Worm (Caenorhabditis elegans) whole organism, L1 larva: ENCODE data around the gene H41C03.3.

Source experiments
- C16A3.4 ChIP-seq: fragments of 150-350 bp; optimal IDR thresholded peaks from 2 replicates; lab custom pipeline; 2014; ENCODE audit warnings: missing biosample characterization, missing genetic modification characterization
- F16B12.6 ChIP-seq: fragments of 150-350 bp; optimal IDR thresholded peaks from 2 replicates; lab custom pipeline; 2014; ENCODE audit warnings: missing biosample characterization, missing genetic modification characterization
- Y116A8C.19 ChIP-seq: sonication (generic microtip); optimal IDR thresholded peaks from 2 replicates; lab custom pipeline; 2016; ENCODE audit warnings: missing compliant biosample characterization, missing genetic modification characterization, borderline replicate concordance
- ama-1 ChIP-seq: fragments of 150-350 bp; optimal IDR thresholded peaks from 2 replicates; lab custom pipeline; 2014
- blmp-1 ChIP-seq: fragments of 150-350 bp; optimal IDR thresholded peaks from 2 replicates; lab custom pipeline; 2014; ENCODE audit warnings: missing biosample characterization, missing genetic modification characterization
- ceh-82 ChIP-seq, 3 experiments: fragments of 150-350 bp in 1 of 3; sonication (generic microtip) in 2 of 3; optimal IDR thresholded peaks; 2 replicates each; lab custom pipeline; 2014 to 2017; ENCODE audit warnings: missing biosample characterization in 3 of 3, missing genetic modification characterization in 3 of 3
- dpl-1 ChIP-seq, 3 experiments: fragments of 150-350 bp in 2 of 3; sonication (generic microtip) in 1 of 3; optimal IDR thresholded peaks; 2 replicates each; lab custom pipeline; 2014 to 2017; ENCODE audit warnings: missing biosample characterization in 3 of 3, missing genetic modification characterization in 3 of 3, missing genetic modification reagents in 3 of 3
- dsc-1 ChIP-seq: sonication (generic microtip); optimal IDR thresholded peaks from 2 replicates; lab custom pipeline; 2016; ENCODE audit warnings: mild to moderate bottlenecking, missing genetic modification characterization, missing compliant biosample characterization
- efl-1 ChIP-seq, 4 experiments: fragments of 150-350 bp; optimal IDR thresholded peaks in 3 of 4; peaks in 1 of 4; 1 replicate in 1 of 4; 2 replicates in 3 of 4; lab custom pipeline; 2014; ENCODE audit warnings: missing biosample characterization in 2 of 4, missing genetic modification characterization in 2 of 4, missing genetic modification reagents in 2 of 4
- elt-3 ChIP-seq, 6 experiments: fragments of 150-350 bp in 1 of 6; sonication (generic microtip); optimal IDR thresholded peaks; 2 replicates each; lab custom pipeline; 2017 to 2018; ENCODE audit warnings: missing biosample characterization in 6 of 6, missing genetic modification characterization in 6 of 6, inconsistent platforms in 1 of 6
- fos-1 ChIP-seq: fragments of 150-350 bp; optimal IDR thresholded peaks from 2 replicates; lab custom pipeline; 2014; ENCODE audit warnings: missing biosample characterization, missing genetic modification characterization
- grh-1 ChIP-seq: fragments of 200-800 bp; sonication (Bioruptor generic); IDR thresholded peaks from 2 replicates; pipeline ENCODE4 v1.3.6; 2022; ENCODE audit warnings: missing genetic modification reagents, missing genetic modification characterization, missing compliant biosample characterization
- lin-13 ChIP-seq: fragments of 150-350 bp; optimal IDR thresholded peaks from 2 replicates; lab custom pipeline; 2014; ENCODE audit warnings: missing biosample characterization, missing genetic modification reagents, missing genetic modification characterization
- lin-14 ChIP-seq: fragments of 200-800 bp; sonication (Bioruptor generic); optimal IDR thresholded peaks from 2 replicates; lab custom pipeline; 2018; ENCODE audit warnings: mild to moderate bottlenecking, missing genetic modification characterization, moderate library complexity, missing compliant biosample characterization
- lin-35 ChIP-seq, 2 experiments: fragments of 150-350 bp; optimal IDR thresholded peaks; 2 replicates each; lab custom pipeline; 2014; ENCODE audit warnings: missing biosample characterization in 2 of 2, missing genetic modification characterization in 2 of 2, missing genetic modification reagents in 2 of 2
- lsy-2 ChIP-seq, 2 experiments: fragments of 150-350 bp; optimal IDR thresholded peaks; 2 replicates each; lab custom pipeline; 2014; ENCODE audit warnings: missing biosample characterization in 2 of 2, missing genetic modification characterization in 2 of 2
- mef-2 ChIP-seq: fragments of 150-350 bp; optimal IDR thresholded peaks from 2 replicates; lab custom pipeline; 2014; ENCODE audit warnings: missing biosample characterization, missing genetic modification characterization
- mep-1 ChIP-seq: fragments of 150-350 bp; optimal IDR thresholded peaks from 2 replicates; lab custom pipeline; 2014; ENCODE audit warnings: missing biosample characterization, missing genetic modification characterization
- nhr-11 ChIP-seq: fragments of 150-350 bp; optimal IDR thresholded peaks from 2 replicates; lab custom pipeline; 2014; ENCODE audit warnings: missing biosample characterization, missing genetic modification characterization
- nhr-12 ChIP-seq: sonication (generic microtip); optimal IDR thresholded peaks from 2 replicates; lab custom pipeline; 2017; ENCODE audit warnings: missing biosample characterization, missing genetic modification characterization
- nhr-19 ChIP-seq: fragments of 200-800 bp; sonication (Bioruptor generic); conservative IDR thresholded peaks from 2 replicates; pipeline ENCODE4 v1.3.6; 2022; ENCODE audit warnings: missing genetic modification characterization, missing compliant biosample characterization
- nhr-20 ChIP-seq: sonication (generic microtip); optimal IDR thresholded peaks from 2 replicates; lab custom pipeline; 2016; ENCODE audit warnings: mild to moderate bottlenecking, missing genetic modification characterization, missing compliant biosample characterization
- nhr-47 ChIP-seq: sonication (generic microtip); optimal IDR thresholded peaks from 2 replicates; lab custom pipeline; 2016; ENCODE audit warnings: mild to moderate bottlenecking, missing genetic modification characterization, moderate library complexity, missing compliant biosample characterization
- nhr-71 ChIP-seq: sonication (generic microtip); optimal IDR thresholded peaks from 2 replicates; lab custom pipeline; 2016; ENCODE audit warnings: mild to moderate bottlenecking, missing genetic modification characterization, moderate library complexity, missing compliant biosample characterization
- nhr-85 ChIP-seq: sonication (generic microtip); peaks from one replicate; lab custom pipeline; 2016; ENCODE audit warnings: missing genetic modification characterization, inconsistent platforms, missing compliant biosample characterization
- pag-3 ChIP-seq: sonication (generic microtip); optimal IDR thresholded peaks from 2 replicates; lab custom pipeline; 2017; ENCODE audit warnings: missing genetic modification characterization, mild to moderate bottlenecking, missing compliant biosample characterization, antibody characterized with exemption, borderline replicate concordance; ENCODE audit not compliant: insufficient read depth
- rnt-1 ChIP-seq: sonication (generic microtip); optimal IDR thresholded peaks from 2 replicates; lab custom pipeline; 2016; ENCODE audit warnings: mild to moderate bottlenecking, missing genetic modification characterization, moderate library complexity, missing compliant biosample characterization
- snpc-4 ChIP-seq: fragments of 150-350 bp; optimal IDR thresholded peaks from 2 replicates; lab custom pipeline; 2014; ENCODE audit warnings: missing biosample characterization, missing genetic modification characterization
- snu-23 ChIP-seq: sonication (generic microtip); optimal IDR thresholded peaks from 2 replicates; lab custom pipeline; 2016; ENCODE audit warnings: missing genetic modification characterization, missing compliant biosample characterization
- swsn-7 ChIP-seq: sonication (generic microtip); optimal IDR thresholded peaks from 2 replicates; lab custom pipeline; 2016; ENCODE audit warnings: missing genetic modification characterization, missing compliant biosample characterization
- tlp-1 ChIP-seq: fragments of 150-350 bp; optimal IDR thresholded peaks from 2 replicates; lab custom pipeline; 2014; ENCODE audit warnings: missing biosample characterization, missing genetic modification characterization
- unc-130 ChIP-seq: fragments of 150-350 bp; optimal IDR thresholded peaks from 2 replicates; lab custom pipeline; 2017; ENCODE audit warnings: missing biosample characterization, missing genetic modification characterization, inconsistent platforms
- vab-15 ChIP-seq: sonication (generic microtip); optimal IDR thresholded peaks from 2 replicates; lab custom pipeline; 2017; ENCODE audit warnings: missing genotype, mild to moderate bottlenecking, missing genetic modification characterization, missing compliant biosample characterization
- xbp-1 ChIP-seq: sonication (generic microtip); optimal IDR thresholded peaks from 2 replicates; lab custom pipeline; 2016; ENCODE audit warnings: missing genetic modification characterization, missing compliant biosample characterization

H41C03.3 gene

ce11 chrII:5838453-5838852 is 7.1 kb upstream of the H41C03.3 start, which contains the start of gene ZK1248.15:
ZK1248.15 (minus strand) TSS chrII:5838553.
- TF ChIP-seq unc-130 (tag; lab: Kevin White, UChicago) (no peak), nhr-11 (tag; lab: Kevin White, UChicago) (no peak), snu-23 (no peak), nhr-12 (tag; lab: Kevin White, UChicago) (no peak)

- no peak for TF ChIP-seq blmp-1 (tag; lab: Kevin White, UChicago)
- TF ChIP-seq vab-15 (tag; lab: Kevin White, UChicago), result no peak
- TF ChIP-seq nhr-71 (tag; lab: Kevin White, UChicago), result peak; percentile 43
- TF ChIP-seq lin-14, result peak; percentile 13
- TF ChIP-seq mep-1 (tag; lab: Kevin White, UChicago), result peak; percentile 16
- TF ChIP-seq lsy-2 (tag; optimal IDR thresholded peaks at IDR 0.05; lab: Kevin White, UChicago), result peak; percentile 42 to 58
- TF ChIP-seq Y116A8C.19 (tag; lab: Kevin White, UChicago), result no peak
- TF ChIP-seq mef-2 (tag; lab: Kevin White, UChicago), result no peak
- TF ChIP-seq swsn-7 (tag; lab: Kevin White, UChicago), result peak; percentile 17
- TF ChIP-seq nhr-85, result peak; percentile 9
- peak in 1 of 3 experiments; percentile 13 for TF ChIP-seq ceh-82 (tag; optimal IDR thresholded peaks at IDR 0.05; lab: Kevin White, UChicago)
- peak; percentile 32 for TF ChIP-seq unc-130 (tag; lab: Kevin White, UChicago)
- TF ChIP-seq lin-13 (GFP tag; lab: Kevin White, UChicago), result no peak
- TF ChIP-seq dsc-1, result peak; percentile 14
- TF ChIP-seq nhr-47 (tag; lab: Kevin White, UChicago), result peak; percentile 35
- TF ChIP-seq lin-35 (GFP tag; optimal IDR thresholded peaks at IDR 0.05; lab: Kevin White, UChicago), result peak in 1 of 2 experiments; percentile 39
- TF ChIP-seq snpc-4 (tag; lab: Kevin White, UChicago), result peak; percentile 0
- TF ChIP-seq fos-1, result no peak
- TF ChIP-seq xbp-1 (tag; lab: Kevin White, UChicago), result peak; percentile 15
- TF ChIP-seq nhr-20 (tag; lab: Kevin White, UChicago), result peak; percentile 39
- peak; percentile 54 for TF ChIP-seq C16A3.4 (tag; lab: Kevin White, UChicago)
- TF ChIP-seq F16B12.6 (tag; lab: Kevin White, UChicago), result peak; percentile 88
- TF ChIP-seq efl-1 (optimal IDR thresholded peaks at IDR 0.05; lab: Kevin White, UChicago), result peak; percentile 53 to 54
- peak; percentile 32 to 95 for TF ChIP-seq efl-1 (GFP tag; optimal IDR thresholded peaks at IDR 0.05 in 1 of 2; lab: Kevin White, UChicago)
- peak in 1 of 6 experiments; percentile 4 for TF ChIP-seq elt-3 (tag; optimal IDR thresholded peaks at IDR 0.05; lab: Kevin White, UChicago)
- no peak for TF ChIP-seq nhr-12 (tag; lab: Kevin White, UChicago)
- TF ChIP-seq dpl-1 (GFP tag; optimal IDR thresholded peaks at IDR 0.05; lab: Kevin White, UChicago), result peak; percentile 5 to 49 (median 31)
- peak; percentile 53 for TF ChIP-seq snu-23
- no peak for TF ChIP-seq ama-1 (lab: Kevin White, UChicago)
- TF ChIP-seq rnt-1 (tag; lab: Kevin White, UChicago), result peak; percentile 56
Measured at ce11 chrII:5839227-5839626, 6.3 kb upstream of the H41C03.3 start, which contains the start of gene ZK1248.19. ZK1248.19 (minus strand) TSS chrII:5839414.

- TF ChIP-seq mep-1 (tag; lab: Kevin White, UChicago) (peak; percentile 2), tlp-1 (tag; lab: Kevin White, UChicago) (no peak), dsc-1 (peak; percentile 56), nhr-71 (tag; lab: Kevin White, UChicago) (peak; percentile 60), rnt-1 (tag; lab: Kevin White, UChicago) (peak; percentile 56), nhr-20 (tag; lab: Kevin White, UChicago) (peak; percentile 23), grh-1 (GFP tag; lab: Robert Waterston, UW) (no peak), pag-3 (tag; lab: Kevin White, UChicago) (peak; percentile 79), elt-3 (tag; optimal IDR thresholded peaks at IDR 0.05; lab: Kevin White, UChicago) (no peak), snu-23 (peak; percentile 23), lsy-2 (tag; optimal IDR thresholded peaks at IDR 0.05; lab: Kevin White, UChicago) (peak in 1 of 2 experiments; percentile 47), unc-130 (tag; lab: Kevin White, UChicago) (peak; percentile 63), nhr-19 (GFP tag; lab: Robert Waterston, UW) (peak; percentile 38), lin-14 (peak; percentile 72)
Measured at ce11 chrII:5841053-5841547, 4.5 kb upstream of the H41C03.3 start, which contains the start of gene lec-5. lec-5 (minus strand) TSS chrII:5841103.
